Worm (Caenorhabditis elegans) whole organism, L4 larva: Measurements from ENCODE around the gene T22B7.3.

ENCODE experiments used
- ama-1 ChIP-seq: fragments of 150-350 bp; optimal IDR thresholded peaks from 2 replicates; lab custom pipeline; 2014; ENCODE audit warnings: inconsistent platforms, mixed read lengths
- lin-13 ChIP-seq: fragments of 150-350 bp; optimal IDR thresholded peaks from 2 replicates; lab custom pipeline; 2014; ENCODE audit warnings: missing biosample characterization, missing genetic modification reagents, missing genetic modification characterization
- pha-4 ChIP-seq, 2 experiments: fragments of 150-350 bp in 1 of 2; fragments of 200-800 bp in 1 of 2; sonication (Bioruptor generic) in 1 of 2; IDR thresholded peaks in 1 of 2; optimal IDR thresholded peaks in 1 of 2; 2 replicates each; pipeline versions ENCODE4 v1.3.6 to Lab custom; 2014 to 2022; ENCODE audit warnings: missing genetic modification characterization in 2 of 2, missing genetic modification reagents in 2 of 2, missing biosample characterization in 1 of 2, missing compliant biosample characterization in 1 of 2

DNA sequence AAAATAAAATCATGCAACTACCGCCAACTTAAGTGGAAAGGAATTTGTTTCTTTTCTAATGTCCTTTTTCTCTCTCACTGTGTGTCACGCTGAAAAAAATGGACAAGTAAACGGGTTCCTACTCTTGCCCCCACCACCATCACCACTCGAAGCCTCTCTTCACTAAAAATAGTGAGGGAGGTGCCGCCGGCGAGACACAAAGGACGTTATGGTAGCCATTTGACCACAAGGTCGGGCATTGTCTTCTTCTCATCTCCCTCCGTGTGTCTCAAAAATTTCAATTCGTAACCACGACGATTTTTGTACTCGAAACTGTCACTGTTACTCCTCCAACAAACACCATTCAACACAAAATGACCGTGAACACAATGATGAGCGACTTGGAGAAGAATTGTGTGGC lies 12.4 kb downstream of the T22B7.3 start, which contains the start of gene T22B7.22:
- no peak for TF ChIP-seq lin-13
- TF ChIP-seq pha-4 (GFP tag; IDR thresholded peaks at IDR 0.05; lab: Robert Waterston, UW) = no peak
- TF ChIP-seq pha-4 (tag; optimal IDR thresholded peaks at IDR 0.05; lab: Kevin White, UChicago) = no peak
- no peak for TF ChIP-seq ama-1
